Worm (Caenorhabditis elegans): ENCODE results near the gene W02H5.19.

Gene W02H5.19

ce11 chrV:2683497-2683896 is 44.8 kb downstream of the W02H5.19 start:
- TF ChIP-seq hmbx-1 (tag; optimal IDR thresholded peaks at IDR 0.05) = no peak
- no peak for TF ChIP-seq tra-4 (tag; optimal IDR thresholded peaks at IDR 0.05)
- TF ChIP-seq tbx-11 (GFP tag; IDR thresholded peaks at IDR 0.05) = no peak
- TF ChIP-seq flt-1 (GFP tag; IDR thresholded peaks at IDR 0.05) = no peak
- TF ChIP-seq tbx-37 (GFP tag; conservative IDR thresholded peaks at IDR 0.05) = no peak
- TF ChIP-seq B0310.2 (tag; optimal IDR thresholded peaks at IDR 0.05) = no peak
- no peak for TF ChIP-seq scrt-1 (GFP tag; IDR thresholded peaks at IDR 0.05)
- TF ChIP-seq hmg-4 (GFP tag; optimal IDR thresholded peaks at IDR 0.05) = no peak
- no peak for TF ChIP-seq F13C5.2 (tag; optimal IDR thresholded peaks at IDR 0.05)
- TF ChIP-seq sea-1 (GFP tag; conservative IDR thresholded peaks at IDR 0.05) = no peak
- no peak for TF ChIP-seq ets-7 (tag; optimal IDR thresholded peaks at IDR 0.05)
- no peak for TF ChIP-seq ceh-36 (tag; optimal IDR thresholded peaks at IDR 0.05)

- TF ChIP-seq B0310.2 (tag; optimal IDR thresholded peaks at IDR 0.05) (no peak), ets-7 (tag; optimal IDR thresholded peaks at IDR 0.05) (no peak), flt-1 (GFP tag; IDR thresholded peaks at IDR 0.05) (no peak), tra-4 (tag; optimal IDR thresholded peaks at IDR 0.05) (no peak), ama-1 (optimal IDR thresholded peaks at IDR 0.05) (no peak), sea-1 (GFP tag; conservative IDR thresholded peaks at IDR 0.05) (no peak), hmbx-1 (tag; optimal IDR thresholded peaks at IDR 0.05) (no peak), hmg-4 (GFP tag; optimal IDR thresholded peaks at IDR 0.05) (no peak), F13C5.2 (tag; optimal IDR thresholded peaks at IDR 0.05) (no peak), ceh-36 (tag; optimal IDR thresholded peaks at IDR 0.05) (no peak), tbx-11 (GFP tag; IDR thresholded peaks at IDR 0.05) (no peak), ceh-13 (GFP tag; optimal IDR thresholded peaks at IDR 0.05) (no peak), tbx-37 (GFP tag; conservative IDR thresholded peaks at IDR 0.05) (no peak), scrt-1 (GFP tag; IDR thresholded peaks at IDR 0.05) (no peak), aly-1 (tag; optimal IDR thresholded peaks at IDR 0.05) (no peak), hnd-1 (tag; optimal IDR thresholded peaks at IDR 0.05) (no peak)
Measured at ce11 chrV:2684227-2684626, 45.5 kb downstream of the W02H5.19 start.

ce11 chrV:2688562-2688961 is 49.9 kb downstream of the W02H5.19 start:
- no peak for TF ChIP-seq F13C5.2 (tag; optimal IDR thresholded peaks at IDR 0.05)
- TF ChIP-seq sea-1 (GFP tag; conservative IDR thresholded peaks at IDR 0.05) = no peak
- TF ChIP-seq ceh-36 (tag; optimal IDR thresholded peaks at IDR 0.05) = no peak
- TF ChIP-seq tbx-11 (GFP tag; IDR thresholded peaks at IDR 0.05) = no peak
- no peak for TF ChIP-seq tra-4 (tag; optimal IDR thresholded peaks at IDR 0.05)
- no peak for TF ChIP-seq hnd-1 (tag; optimal IDR thresholded peaks at IDR 0.05)
- TF ChIP-seq hmg-4 (GFP tag; optimal IDR thresholded peaks at IDR 0.05) = no peak
- TF ChIP-seq pes-1 (GFP tag; IDR thresholded peaks at IDR 0.05) = no peak
- no peak for TF ChIP-seq ceh-13 (GFP tag; optimal IDR thresholded peaks at IDR 0.05)
- TF ChIP-seq aly-1 (tag; optimal IDR thresholded peaks at IDR 0.05) = no peak
